Fruit fly (Drosophila melanogaster): ENCODE measurements around the gene mus304.

mus304 gene

dm6 chr3L:18064632-18065482, 44.8 kb upstream of the mus304 start, which contains the start of gene Eip75B (continued):
- TF ChIP-seq Oli (tag; optimal IDR thresholded peaks at IDR 0.05), result peak; percentile 5
- TF ChIP-seq Sox100B (GFP tag; optimal IDR thresholded peaks at IDR 0.05), result peak; percentile 34
- peak; percentile 2 for TF ChIP-seq Spps (tag; optimal IDR thresholded peaks at IDR 0.05)
- no peak for TF ChIP-seq CG17802 (tag; optimal IDR thresholded peaks at IDR 0.05)

- no peak for TF ChIP-seq CG11085 (GFP tag; IDR thresholded peaks at IDR 0.05)
- no peak for TF ChIP-seq ro (GFP tag; IDR thresholded peaks at IDR 0.05)
- no peak for TF ChIP-seq sisA (GFP tag; IDR thresholded peaks at IDR 0.05)
- no peak for TF ChIP-seq vnd (GFP tag; IDR thresholded peaks at IDR 0.05; ENCODE audit: partially characterized antibody)
- peak in 1 of 2 experiments; percentile 7 for TF ChIP-seq Trl (optimal IDR thresholded peaks at IDR 0.05)
- TF ChIP-seq Trl (GFP tag; optimal IDR thresholded peaks at IDR 0.05), result no peak
- peak; percentile 4 for TF ChIP-seq nom (GFP tag; optimal IDR thresholded peaks at IDR 0.05)
- no peak for TF ChIP-seq cad (GFP tag; optimal IDR thresholded peaks at IDR 0.05)
Observed at dm6 chr3L:18070050-18070449, 39.6 kb upstream of the mus304 start, which contains the start of gene CG44006. CG44006 (minus strand) TSS chr3L:18070150.

dm6 chr3L:18072023-18072422, 37.6 kb upstream of the mus304 start, which contains the start of gene CG44005:
CG44005 (minus strand) TSS chr3L:18072123.
- TF ChIP-seq trem (tag; optimal IDR thresholded peaks at IDR 0.05), result no peak
- no peak for TF ChIP-seq CG10366 (GFP tag; IDR thresholded peaks at IDR 0.05)
- TF ChIP-seq twi (tag; optimal IDR thresholded peaks at IDR 0.05), result no peak
- TF ChIP-seq CG12071 (GFP tag; optimal IDR thresholded peaks at IDR 0.05), result no peak
- no peak for TF ChIP-seq pb (GFP tag; optimal IDR thresholded peaks at IDR 0.05)
- TF ChIP-seq CG10147 (GFP tag; optimal IDR thresholded peaks at IDR 0.05), result no peak
- no peak for TF ChIP-seq Doc2 (GFP tag; IDR thresholded peaks at IDR 0.05)
- no peak for TF ChIP-seq CG1792 (GFP tag; optimal IDR thresholded peaks at IDR 0.05)
- TF ChIP-seq nmo (GFP tag; optimal IDR thresholded peaks at IDR 0.05), result no peak
- TF ChIP-seq sug (tag; optimal IDR thresholded peaks at IDR 0.05), result no peak
- no peak for TF ChIP-seq ttk (GFP tag; IDR thresholded peaks at IDR 0.05)
- TF ChIP-seq ap (GFP tag; IDR thresholded peaks at IDR 0.05), result no peak
- no peak for TF ChIP-seq CG32772 (GFP tag; IDR thresholded peaks at IDR 0.05)
- no peak for TF ChIP-seq CG9437 (GFP tag; optimal IDR thresholded peaks at IDR 0.05)
- no peak for TF ChIP-seq Scr (GFP tag; IDR thresholded peaks at IDR 0.05; ENCODE audit: partially characterized antibody)
- no peak for TF ChIP-seq Blimp-1 (GFP tag; optimal IDR thresholded peaks at IDR 0.05)

- TF ChIP-seq CG12769 (tag; optimal IDR thresholded peaks at IDR 0.05) (no peak), CG9609 (GFP tag; optimal IDR thresholded peaks at IDR 0.05) (no peak), sens (GFP tag) (peak; percentile 11), nom (GFP tag; optimal IDR thresholded peaks at IDR 0.05) (peak; percentile 66)
Observed at dm6 chr3L:18073559-18074134, 36.0 kb upstream of the mus304 start, which contains the start of gene CG44004. CG44004 (minus strand) TSS chr3L:18073863.

- TF ChIP-seq CG13624 (GFP tag; optimal IDR thresholded peaks at IDR 0.05) (no peak), Atf-2 (GFP tag; optimal IDR thresholded peaks at IDR 0.05) (no peak), nom (GFP tag; optimal IDR thresholded peaks at IDR 0.05) (peak; percentile 33), Spps (tag; optimal IDR thresholded peaks at IDR 0.05) (no peak), CG16815 (GFP tag; optimal IDR thresholded peaks at IDR 0.05) (no peak), rib (GFP tag; IDR thresholded peaks at IDR 0.05) (no peak), CG8924 (tag; optimal IDR thresholded peaks at IDR 0.05) (no peak), Trl (optimal IDR thresholded peaks at IDR 0.05) (peak in 1 of 2 experiments; percentile 3), Trl (GFP tag; optimal IDR thresholded peaks at IDR 0.05) (no peak), CG9932 (GFP tag; IDR thresholded peaks at IDR 0.05) (no peak), bsh (GFP tag; optimal IDR thresholded peaks at IDR 0.05) (peak in 1 of 2 experiments; percentile 14)
Observed at dm6 chr3L:18074988-18075387, 34.6 kb upstream of the mus304 start.
